Worm (Caenorhabditis elegans) whole organism, midembryonic: ENCODE measurements around the gene ZK622.4.

ENCODE experiments used
- cog-1 ChIP-seq: sonication (generic microtip); optimal IDR thresholded peaks from 2 replicates; lab custom pipeline; 2016; ENCODE audit warnings: missing genetic modification characterization, missing compliant biosample characterization
- klf-2 ChIP-seq: fragments of 200-800 bp; sonication (Bioruptor generic); conservative IDR thresholded peaks from 2 replicates; pipeline ENCODE4 v1.3.6; 2022; ENCODE audit warnings: missing genetic modification reagents, missing genetic modification characterization, missing compliant biosample characterization
- ref-1 ChIP-seq: fragments of 200-800 bp; sonication (Bioruptor generic); conservative IDR thresholded peaks from 2 replicates; pipeline ENCODE4 v1.3.6; 2022; ENCODE audit warnings: missing genetic modification reagents, missing genetic modification characterization, missing compliant biosample characterization
- ztf-29 ChIP-seq: fragments of 200-800 bp; sonication (Bioruptor generic); IDR thresholded peaks from 2 replicates; pipeline ENCODE4 v1.3.6; 2022; ENCODE audit warnings: missing genetic modification reagents, missing genetic modification characterization, missing compliant biosample characterization

ce11 chrII:5255435-5255834 lies 37.1 kb upstream of the ZK622.4 start, which contains the start of gene frpr-4:
- no peak for TF ChIP-seq klf-2 (GFP tag; lab: Robert Waterston, UW)
- no peak for TF ChIP-seq ztf-29 (GFP tag; lab: Robert Waterston, UW)
- TF ChIP-seq ref-1: no peak
- TF ChIP-seq cog-1 (tag; lab: Kevin White, UChicago): no peak
